Worm (Caenorhabditis elegans) whole organism, early embryonic: ENCODE results near the gene K09D9.1.

Experiments used
- B0310.2 ChIP-seq: sonication (generic microtip); optimal IDR thresholded peaks from 2 replicates; lab custom pipeline; 2016; ENCODE audit warnings: mild to moderate bottlenecking, missing genetic modification characterization, missing compliant biosample characterization
- F13C5.2 ChIP-seq: sonication (generic microtip); optimal IDR thresholded peaks from 2 replicates; lab custom pipeline; 2017; ENCODE audit warnings: mild to moderate bottlenecking, missing genetic modification characterization, inconsistent platforms, missing compliant biosample characterization
- aly-1 ChIP-seq: sonication (generic microtip); optimal IDR thresholded peaks from 2 replicates; lab custom pipeline; 2016; ENCODE audit warnings: missing genetic modification characterization, missing compliant biosample characterization
- ama-1 ChIP-seq: fragments of 150-350 bp; optimal IDR thresholded peaks from 2 replicates; lab custom pipeline; 2014
- ceh-13 ChIP-seq: fragments of 200-800 bp; sonication (Bioruptor generic); optimal IDR thresholded peaks from 2 replicates; lab custom pipeline; 2018; ENCODE audit warnings: mild to moderate bottlenecking, missing genetic modification characterization, missing compliant biosample characterization
- ceh-36 ChIP-seq: sonication (generic microtip); optimal IDR thresholded peaks from 2 replicates; lab custom pipeline; 2016; ENCODE audit warnings: missing genetic modification characterization, inconsistent platforms, missing compliant biosample characterization
- hmbx-1 ChIP-seq: sonication (generic microtip); optimal IDR thresholded peaks from 2 replicates; lab custom pipeline; 2016; ENCODE audit warnings: mild to moderate bottlenecking, missing genetic modification characterization, missing compliant biosample characterization
- hmg-4 ChIP-seq: fragments of 200-800 bp; sonication (Bioruptor generic); optimal IDR thresholded peaks from 2 replicates; lab custom pipeline; 2018; ENCODE audit warnings: mild to moderate bottlenecking, missing genetic modification characterization, missing compliant biosample characterization
- hnd-1 ChIP-seq: sonication (generic microtip); optimal IDR thresholded peaks from 2 replicates; lab custom pipeline; 2016; ENCODE audit warnings: missing genetic modification characterization, missing compliant biosample characterization
- pes-1 ChIP-seq: fragments of 200-800 bp; sonication (Bioruptor generic); IDR thresholded peaks from 2 replicates; pipeline ENCODE4 v1.3.6; 2022; ENCODE audit warnings: missing genetic modification reagents, missing genetic modification characterization, missing compliant biosample characterization
- scrt-1 ChIP-seq: fragments of 200-800 bp; sonication (Bioruptor generic); IDR thresholded peaks from 2 replicates; pipeline ENCODE4 v1.3.6; 2022; ENCODE audit warnings: missing genetic modification characterization, missing compliant biosample characterization
- tra-4 ChIP-seq: sonication (generic microtip); optimal IDR thresholded peaks from 2 replicates; lab custom pipeline; 2017; ENCODE audit warnings: missing genetic modification characterization, missing compliant biosample characterization

DNA sequence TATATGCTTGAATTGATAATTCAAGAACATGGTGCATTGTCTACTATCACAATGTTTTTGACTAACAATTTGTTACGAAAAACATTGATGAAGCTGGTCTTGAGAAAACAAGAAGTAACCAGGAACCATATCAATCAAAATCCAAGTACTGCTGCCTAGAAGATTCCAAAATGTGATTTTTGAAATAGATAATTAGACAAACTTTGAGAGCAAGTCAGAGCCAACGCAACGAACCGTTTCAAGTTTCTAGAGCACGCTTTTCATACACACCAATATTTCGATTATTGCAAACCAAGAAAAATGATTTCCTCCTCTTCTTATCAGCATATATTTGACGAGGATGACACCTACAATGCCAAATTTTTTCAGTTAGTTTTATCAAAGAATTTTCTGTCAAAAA is 8.1 kb upstream of the K09D9.1 start, which contains the start of gene srw-89:
- TF ChIP-seq B0310.2 (tag; lab: Kevin White, UChicago), result no peak
- TF ChIP-seq hnd-1 (tag; lab: Kevin White, UChicago), result no peak
- TF ChIP-seq hmg-4 (GFP tag; lab: Kevin White, UChicago), result no peak
- no peak for TF ChIP-seq ama-1 (lab: Kevin White, UChicago)
- TF ChIP-seq ceh-36 (tag; lab: Kevin White, UChicago), result no peak
- TF ChIP-seq pes-1 (GFP tag; lab: Robert Waterston, UW), result no peak
- TF ChIP-seq aly-1 (tag; lab: Kevin White, UChicago), result no peak
- no peak for TF ChIP-seq ceh-13
- no peak for TF ChIP-seq F13C5.2 (tag; lab: Kevin White, UChicago)
- no peak for TF ChIP-seq hmbx-1 (tag; lab: Kevin White, UChicago)
- TF ChIP-seq tra-4 (tag; lab: Kevin White, UChicago), result no peak
- TF ChIP-seq scrt-1, result no peak
